Fruit fly (Drosophila melanogaster) whole organism, prepupa: ENCODE data around the gene CG13643.

Experiments
- Blimp-1 ChIP-seq: fragments of 200-800 bp; sonication (Bioruptor generic); optimal IDR thresholded peaks from 3 replicates; lab custom pipeline; 2017; ENCODE audit warnings: missing biosample characterization, missing genetic modification characterization, mild to moderate bottlenecking, moderate library complexity, missing genetic modification reagents
- CG10631 ChIP-seq: fragments of 200-800 bp; sonication (Bioruptor generic); optimal IDR thresholded peaks from 2 replicates; lab custom pipeline; 2016; ENCODE audit warnings: missing biosample characterization, missing genetic modification characterization
- CG11762 ChIP-seq: fragments of 200-800 bp; sonication (Bioruptor generic); optimal IDR thresholded peaks from 3 replicates; lab custom pipeline; 2016; ENCODE audit warnings: missing biosample characterization, missing genetic modification characterization; ENCODE audit not compliant: insufficient read depth
- CG15336 ChIP-seq: fragments of 200-800 bp; sonication (Bioruptor generic); IDR thresholded peaks from 2 replicates; pipeline ENCODE4 v1.3.6; 2022; ENCODE audit warnings: missing biosample characterization, missing genetic modification characterization
- CG1621 ChIP-seq: fragments of 200-800 bp; sonication (Bioruptor generic); optimal IDR thresholded peaks from 3 replicates; lab custom pipeline; 2018; ENCODE audit warnings: missing biosample characterization, mild to moderate bottlenecking, missing genetic modification characterization
- CG16779 ChIP-seq: fragments of 200-800 bp; sonication (Bioruptor generic); optimal IDR thresholded peaks from 3 replicates; lab custom pipeline; 2017; ENCODE audit warnings: missing biosample characterization, mild to moderate bottlenecking, missing genetic modification characterization
- CG31627 ChIP-seq: fragments of 200-800 bp; sonication (Bioruptor generic); optimal IDR thresholded peaks from 3 replicates; lab custom pipeline; 2016; ENCODE audit warnings: missing biosample characterization, missing genetic modification characterization
- CG3919 ChIP-seq: fragments of 200-800 bp; sonication (Bioruptor generic); optimal IDR thresholded peaks from 3 replicates; lab custom pipeline; 2016; ENCODE audit warnings: missing biosample characterization, missing genetic modification characterization
- CG4318 ChIP-seq: fragments of 200-800 bp; sonication (Bioruptor generic); optimal IDR thresholded peaks from 3 replicates; lab custom pipeline; 2017; ENCODE audit warnings: missing biosample characterization, mild to moderate bottlenecking, missing genetic modification characterization
- CG6163 ChIP-seq: fragments of 200-800 bp; sonication (Bioruptor generic); IDR thresholded peaks from 3 replicates; pipeline ENCODE4 v1.3.6; 2022; ENCODE audit warnings: missing biosample characterization, missing genetic modification characterization
- CG6276 ChIP-seq: fragments of 200-800 bp; sonication (Bioruptor generic); optimal IDR thresholded peaks from 2 replicates; lab custom pipeline; 2017; ENCODE audit warnings: missing biosample characterization, mild to moderate bottlenecking, missing genetic modification characterization
- CG6808 ChIP-seq: fragments of 200-800 bp; sonication (Bioruptor generic); optimal IDR thresholded peaks from 3 replicates; lab custom pipeline; 2017; ENCODE audit warnings: missing biosample characterization, missing genetic modification characterization, mild to moderate bottlenecking, moderate library complexity, missing genetic modification reagents
- CG6854 ChIP-seq: fragments of 200-800 bp; sonication (Bioruptor generic); optimal IDR thresholded peaks from 2 replicates; lab custom pipeline; 2017; ENCODE audit warnings: missing biosample characterization, mild to moderate bottlenecking, missing genetic modification characterization
- CG8319 ChIP-seq: fragments of 200-800 bp; sonication (Bioruptor generic); optimal IDR thresholded peaks from 3 replicates; lab custom pipeline; 2016; ENCODE audit warnings: missing biosample characterization, missing genetic modification characterization
- CG8632 ChIP-seq: fragments of 200-800 bp; sonication (Bioruptor generic); optimal IDR thresholded peaks from 3 replicates; lab custom pipeline; 2016; ENCODE audit warnings: missing biosample characterization, missing genetic modification characterization
- CG9139 ChIP-seq: fragments of 200-800 bp; sonication (Bioruptor generic); optimal IDR thresholded peaks from 3 replicates; lab custom pipeline; 2017; ENCODE audit warnings: missing biosample characterization, mild to moderate bottlenecking, missing genetic modification characterization
- Eip78C ChIP-seq: fragments of 200-800 bp; sonication (Bioruptor generic); peaks from one replicate; lab custom pipeline; 2016; ENCODE audit warnings: missing biosample characterization, missing genetic modification characterization
- Eip93F ChIP-seq: fragments of 200-800 bp; sonication (Bioruptor generic); optimal IDR thresholded peaks from 2 replicates; lab custom pipeline; 2016; ENCODE audit warnings: missing biosample characterization, mild to moderate bottlenecking, missing genetic modification characterization
- Ets96B ChIP-seq: fragments of 200-800 bp; optimal IDR thresholded peaks from 2 replicates; lab custom pipeline; 2019; ENCODE audit warnings: missing biosample characterization, mild to moderate bottlenecking, missing genetic modification characterization, moderate library complexity
- Hr4 ChIP-seq: fragments of 200-800 bp; sonication (Bioruptor generic); optimal IDR thresholded peaks from 3 replicates; lab custom pipeline; 2016; ENCODE audit warnings: missing biosample characterization, missing genetic modification characterization
- Lpt ChIP-seq: fragments of 200-800 bp; sonication (Bioruptor generic); optimal IDR thresholded peaks from 3 replicates; lab custom pipeline; 2016; ENCODE audit warnings: missing biosample characterization, missing genetic modification characterization
- acj6 ChIP-seq: fragments of 200-800 bp; sonication (Bioruptor generic); optimal IDR thresholded peaks from 3 replicates; lab custom pipeline; 2016; ENCODE audit warnings: missing biosample characterization, missing genetic modification characterization
- dsx ChIP-seq: fragments of 200-800 bp; optimal IDR thresholded peaks from 3 replicates; lab custom pipeline; 2019; ENCODE audit warnings: missing biosample characterization, mild to moderate bottlenecking, missing genetic modification characterization, moderate library complexity; ENCODE audit not compliant: poor library complexity, severe bottlenecking
- eg ChIP-seq: fragments of 200-800 bp; sonication (Bioruptor generic); IDR thresholded peaks from 3 replicates; pipeline ENCODE4 v1.3.6; 2022; ENCODE audit warnings: missing biosample characterization, missing genetic modification characterization
- esn ChIP-seq: fragments of 200-800 bp; sonication (Bioruptor generic); optimal IDR thresholded peaks from 2 replicates; lab custom pipeline; 2016; ENCODE audit warnings: missing biosample characterization, mild to moderate bottlenecking, missing genetic modification characterization, moderate library complexity
- fd85E ChIP-seq: fragments of 200-800 bp; sonication (Bioruptor generic); optimal IDR thresholded peaks from 3 replicates; lab custom pipeline; 2016; ENCODE audit warnings: missing biosample characterization, missing genetic modification characterization
- fkh ChIP-seq: fragments of 200-800 bp; sonication (Bioruptor generic); optimal IDR thresholded peaks from 3 replicates; lab custom pipeline; 2017; ENCODE audit warnings: missing biosample characterization, mild to moderate bottlenecking, missing genetic modification characterization, moderate library complexity
- lz ChIP-seq: fragments of 200-800 bp; sonication (Bioruptor generic); optimal IDR thresholded peaks from 3 replicates; lab custom pipeline; 2016; ENCODE audit warnings: missing biosample characterization, missing genetic modification characterization
- spab ChIP-seq: fragments of 200-800 bp; sonication (Bioruptor generic); optimal IDR thresholded peaks from 2 replicates; lab custom pipeline; 2017; ENCODE audit warnings: missing biosample characterization, mild to moderate bottlenecking, missing genetic modification characterization, missing genetic modification reagents
- ss ChIP-seq, 2 experiments: fragments of 200-800 bp; sonication (Bioruptor generic); optimal IDR thresholded peaks; 2 replicates in 1 of 2; 3 replicates in 1 of 2; lab custom pipeline; 2017 to 2018; ENCODE audit warnings: mild to moderate bottlenecking in 2 of 2, missing biosample characterization in 2 of 2, missing genetic modification characterization in 2 of 2, moderate library complexity in 1 of 2
- svp ChIP-seq: fragments of 200-800 bp; sonication (Bioruptor generic); peaks from one replicate; lab custom pipeline; 2016; ENCODE audit warnings: missing biosample characterization, missing genetic modification characterization
- topi ChIP-seq: fragments of 200-800 bp; sonication (Bioruptor generic); optimal IDR thresholded peaks from 3 replicates; lab custom pipeline; 2016; ENCODE audit warnings: missing biosample characterization, missing genetic modification characterization
- vri ChIP-seq: fragments of 200-800 bp; sonication (Bioruptor generic); optimal IDR thresholded peaks from 3 replicates; lab custom pipeline; 2016; ENCODE audit warnings: missing biosample characterization, mild to moderate bottlenecking, missing genetic modification characterization

Gene CG13643

dm6 chr3R:24864719-24865400 is 40.9 kb downstream of the CG13643 start, which contains the start of the genes Srg1 and Elal:
Gene Srg1, minus strand, starts transcription at chr3R:24864732.
Gene Elal, plus strand, starts transcription at chr3R:24865350.
- TF ChIP-seq dsx (no peak), Eip78C (GFP tag; lab: Kevin White, UChicago) (peak; percentile 57), fd85E (GFP tag; lab: Kevin White, UChicago) (no peak), Ets96B (tag; lab: Kevin White, UChicago) (peak; percentile 18), Eip93F (GFP tag; lab: Kevin White, UChicago) (no peak), Blimp-1 (no peak), eg (GFP tag; lab: Robert Waterston, UW) (0 out of 3 replicates have a peak, but pooled peaks have one; percentile 29), svp (GFP tag; lab: Kevin White, UChicago) (peak; percentile 65), CG15336 (GFP tag; lab: Robert Waterston, UW) (peak; percentile 12; the same call in 1 of the 2 replicates)
- TF ChIP-seq, all 60 proteins: peak for 5

DNA sequence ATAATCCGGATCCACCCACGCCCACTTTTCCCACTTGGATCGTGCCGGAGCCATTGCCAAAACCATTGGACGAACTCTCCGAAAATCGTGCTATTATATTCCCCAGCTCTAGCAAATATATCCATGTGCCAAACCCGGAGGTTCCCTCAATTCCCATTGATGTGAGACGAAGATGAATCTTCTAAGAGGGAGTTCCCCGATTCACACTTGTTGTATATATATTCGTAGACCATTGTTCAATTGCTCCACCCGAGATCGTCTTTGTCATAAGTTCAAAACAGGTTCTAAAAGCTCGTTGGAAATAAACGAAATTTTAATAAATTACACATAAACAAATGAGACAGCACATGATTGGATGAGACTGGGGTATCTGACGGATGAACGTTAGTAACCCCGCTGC is 41.9 kb downstream of the CG13643 start:
- no peak for TF ChIP-seq CG1621 (tag; lab: Kevin White, UChicago)
- TF ChIP-seq fd85E (GFP tag; lab: Kevin White, UChicago) = no peak
- no peak for TF ChIP-seq CG6808 (GFP tag; lab: Kevin White, UChicago)
- TF ChIP-seq CG8632 (GFP tag; lab: Kevin White, UChicago) = no peak

- no peak for TF ChIP-seq CG6808 (GFP tag; lab: Kevin White, UChicago)
- TF ChIP-seq CG6163 (GFP tag; lab: Robert Waterston, UW) = no peak
- TF ChIP-seq vri = peak; percentile 48
- TF ChIP-seq Hr4 (GFP tag; lab: Kevin White, UChicago) = no peak
- peak; percentile 50 for TF ChIP-seq svp (GFP tag; lab: Kevin White, UChicago)
- peak; percentile 31 for TF ChIP-seq fkh (GFP tag; lab: Kevin White, UChicago)
- TF ChIP-seq acj6 (GFP tag; lab: Kevin White, UChicago) = no peak
- no peak for TF ChIP-seq CG10631 (GFP tag; lab: Kevin White, UChicago)
Measured at dm6 chr3R:24862574-24863089, 43.2 kb downstream of the CG13643 start, which contains the start of gene CG7016. Gene CG7016, plus strand, starts transcription at chr3R:24862931.

dm6 chr3R:24862065-24862464 is 43.7 kb downstream of the CG13643 start, which contains the start of gene CG13640:
Gene CG13640, minus strand, starts transcription at chr3R:24862165.
- TF ChIP-seq topi (GFP tag; lab: Kevin White, UChicago) (no peak), CG11762 (GFP tag; lab: Kevin White, UChicago) (no peak), CG4318 (no peak)

DNA sequence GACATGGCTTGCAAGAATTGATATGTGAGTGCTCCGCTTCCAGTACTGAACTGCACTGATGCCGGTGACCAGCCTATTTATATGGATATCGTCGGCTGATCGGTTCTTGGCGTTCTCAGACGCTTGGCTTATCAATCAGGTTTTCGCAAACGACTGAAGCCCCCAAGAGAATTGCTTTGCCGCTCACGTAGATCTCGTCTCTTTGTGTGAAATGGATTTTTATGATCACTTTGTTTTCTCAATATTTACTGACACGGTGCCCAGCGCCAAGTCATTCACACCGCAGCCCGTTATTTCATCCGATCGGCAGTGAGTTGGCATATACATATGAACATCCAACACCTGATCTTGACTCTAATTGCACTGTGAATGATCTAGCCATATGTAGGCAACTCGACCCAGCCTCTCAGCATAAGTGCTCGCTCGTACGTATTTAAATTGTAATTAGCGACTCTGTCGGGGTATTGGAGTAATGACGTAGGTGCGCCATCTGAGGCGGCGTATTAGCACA is 45.4 kb downstream of the CG13643 start, which contains the start of gene CG13639:
CG13639 (minus strand) TSS at position 51 of the 511 bp plus-strand sequence.
- TF ChIP-seq Lpt (GFP tag; lab: Kevin White, UChicago) (no peak), ss (GFP tag; optimal IDR thresholded peaks at IDR 0.05; lab: Kevin White, UChicago) (peak in 1 of 2 experiments; percentile 51), CG9139 (GFP tag; lab: Kevin White, UChicago) (peak; percentile 27), esn (no peak), Eip78C (GFP tag; lab: Kevin White, UChicago) (peak; percentile 69), CG6163 (GFP tag; lab: Robert Waterston, UW) (0 out of 3 replicates have a peak, but pooled peaks have one; percentile 24), CG1621 (tag; lab: Kevin White, UChicago) (no peak), CG6276 (no peak)
- TF ChIP-seq, all 60 proteins: peak for 4

DNA sequence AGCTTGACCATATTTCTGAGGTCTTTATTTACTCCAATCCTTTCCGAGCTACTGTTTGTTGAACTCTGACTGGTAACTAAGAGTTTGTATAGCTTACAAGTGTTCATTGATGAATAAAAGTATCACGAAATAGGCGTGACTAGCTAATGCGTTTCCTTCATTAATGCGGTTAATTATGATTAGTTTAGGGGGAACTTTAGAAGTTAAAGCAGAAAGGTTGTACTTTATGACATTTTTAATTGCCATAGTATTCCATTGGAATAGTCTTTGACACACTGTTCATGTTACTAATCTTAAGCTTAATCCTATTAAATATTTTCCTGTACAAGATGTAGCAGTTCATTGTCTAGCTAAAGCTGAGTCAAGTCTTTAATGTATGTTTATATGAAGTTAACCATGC is 46.1 kb downstream of the CG13643 start, which contains the start of gene ppk22:
ppk22 (minus strand) TSS at position 101 of the 400 bp plus-strand sequence.
- TF ChIP-seq CG16779 (tag; lab: Kevin White, UChicago) (no peak), CG8319 (no peak), CG31627 (GFP tag; lab: Kevin White, UChicago) (no peak), spab (GFP tag; lab: Kevin White, UChicago) (no peak), svp (GFP tag; lab: Kevin White, UChicago) (no peak), acj6 (GFP tag; lab: Kevin White, UChicago) (no peak), CG3919 (GFP tag; lab: Kevin White, UChicago) (no peak), Blimp-1 (no peak), CG9139 (GFP tag; lab: Kevin White, UChicago) (no peak), CG4318 (no peak), lz (no peak), CG6854 (GFP tag; lab: Kevin White, UChicago) (no peak), CG6276 (no peak)
